Worm (Caenorhabditis elegans): Measurements from ENCODE around the gene sdz-16.

The sdz-16 gene

ce11 chrV:17317297-17317696 lies 10.5 kb downstream of the sdz-16 start:
- no peak for TF ChIP-seq ham-2 (GFP tag; optimal IDR thresholded peaks at IDR 0.05)
- no peak for TF ChIP-seq elt-1 (tag; optimal IDR thresholded peaks at IDR 0.05; ENCODE audit: borderline replicate concordance, insufficient read depth)
- TF ChIP-seq lin-32 (GFP tag; optimal IDR thresholded peaks at IDR 0.05), result no peak
- TF ChIP-seq tbx-8 (GFP tag; optimal IDR thresholded peaks at IDR 0.05), result no peak
- no peak for TF ChIP-seq nhr-2 (tag; optimal IDR thresholded peaks at IDR 0.05)
- no peak for TF ChIP-seq flh-1 (GFP tag; optimal IDR thresholded peaks at IDR 0.05)
- no peak for TF ChIP-seq nhr-12 (tag; optimal IDR thresholded peaks at IDR 0.05)
- TF ChIP-seq ceh-83 (GFP tag; optimal IDR thresholded peaks at IDR 0.05), result no peak
- no peak for TF ChIP-seq nhr-76 (tag; optimal IDR thresholded peaks at IDR 0.05)
- TF ChIP-seq elt-3 (tag; optimal IDR thresholded peaks at IDR 0.05), result no peak
- TF ChIP-seq cnd-1 (tag; optimal IDR thresholded peaks at IDR 0.05), result no peak
- TF ChIP-seq zip-8 (tag; optimal IDR thresholded peaks at IDR 0.05), result no peak
- no peak for TF ChIP-seq nhr-237 (tag; optimal IDR thresholded peaks at IDR 0.05)
- no peak for TF ChIP-seq ces-1 (GFP tag; optimal IDR thresholded peaks at IDR 0.05)
- no peak for TF ChIP-seq blmp-1 (tag; optimal IDR thresholded peaks at IDR 0.05)
- TF ChIP-seq sptf-1 (tag; optimal IDR thresholded peaks at IDR 0.05), result no peak
- TF ChIP-seq mls-2 (tag; optimal IDR thresholded peaks at IDR 0.05), result no peak
- TF ChIP-seq lsy-2 (tag; optimal IDR thresholded peaks at IDR 0.05), result no peak
- TF ChIP-seq sem-2 (GFP tag; optimal IDR thresholded peaks at IDR 0.05), result no peak

ce11 chrV:17315063-17315462 lies 12.7 kb downstream of the sdz-16 start, which contains the start of gene F31E9.6:
TSS of gene F31E9.6 (minus strand) at chrV:17315153.
- TF ChIP-seq unc-39 (tag; optimal IDR thresholded peaks at IDR 0.05), result no peak
- TF ChIP-seq snpc-4 (tag; optimal IDR thresholded peaks at IDR 0.05), result no peak
- TF ChIP-seq lsy-2 (tag; optimal IDR thresholded peaks at IDR 0.05), result no peak
- no peak for TF ChIP-seq cnd-1 (tag; optimal IDR thresholded peaks at IDR 0.05)
- TF ChIP-seq drap-1 (GFP tag; optimal IDR thresholded peaks at IDR 0.05), result no peak
- TF ChIP-seq unc-120 (tag; optimal IDR thresholded peaks at IDR 0.05; ENCODE audit: poor library complexity, severe bottlenecking), result no peak
- TF ChIP-seq M03D4.4 (tag; optimal IDR thresholded peaks at IDR 0.05), result no peak
- TF ChIP-seq hlh-1 (tag; optimal IDR thresholded peaks at IDR 0.05), result no peak
- no peak for TF ChIP-seq elt-3 (tag; optimal IDR thresholded peaks at IDR 0.05)
- TF ChIP-seq sptf-1 (tag; optimal IDR thresholded peaks at IDR 0.05), result no peak
- no peak for TF ChIP-seq nhr-28 (tag; optimal IDR thresholded peaks at IDR 0.05)
- TF ChIP-seq nhr-2 (tag; optimal IDR thresholded peaks at IDR 0.05), result no peak

- TF ChIP-seq pha-4 (tag; optimal IDR thresholded peaks at IDR 0.05) (no peak), lin-32 (GFP tag; optimal IDR thresholded peaks at IDR 0.05) (no peak), blmp-1 (tag; optimal IDR thresholded peaks at IDR 0.05) (no peak), unc-39 (tag; optimal IDR thresholded peaks at IDR 0.05) (no peak), lsy-2 (tag; optimal IDR thresholded peaks at IDR 0.05) (no peak), nhr-28 (tag; optimal IDR thresholded peaks at IDR 0.05) (no peak), bed-3 (GFP tag; optimal IDR thresholded peaks at IDR 0.05) (no peak), nhr-2 (tag; optimal IDR thresholded peaks at IDR 0.05) (no peak), M03D4.4 (tag; optimal IDR thresholded peaks at IDR 0.05) (no peak), drap-1 (GFP tag; optimal IDR thresholded peaks at IDR 0.05) (no peak), unc-120 (tag; optimal IDR thresholded peaks at IDR 0.05; ENCODE audit: poor library complexity, severe bottlenecking) (no peak), flh-1 (GFP tag; optimal IDR thresholded peaks at IDR 0.05) (no peak), nhr-12 (tag; optimal IDR thresholded peaks at IDR 0.05) (no peak), mab-5 (tag; optimal IDR thresholded peaks at IDR 0.05) (no peak), tbx-8 (GFP tag; optimal IDR thresholded peaks at IDR 0.05) (no peak), sptf-1 (tag; optimal IDR thresholded peaks at IDR 0.05) (no peak), nhr-237 (tag; optimal IDR thresholded peaks at IDR 0.05) (no peak), ceh-83 (GFP tag; optimal IDR thresholded peaks at IDR 0.05) (no peak), ces-1 (GFP tag; optimal IDR thresholded peaks at IDR 0.05) (no peak)
Measured at ce11 chrV:17312386-17312785, 15.4 kb downstream of the sdz-16 start, which contains the start of gene Y61B8B.3. TSS of gene Y61B8B.3 (minus strand) at chrV:17312486.

- no peak for TF ChIP-seq hlh-1 (tag; optimal IDR thresholded peaks at IDR 0.05)
Measured at ce11 chrV:17307926-17308325, 19.8 kb downstream of the sdz-16 start.

- no peak for TF ChIP-seq ztf-11 (tag; optimal IDR thresholded peaks at IDR 0.05)
Measured at ce11 chrV:17303392-17303791, 24.4 kb downstream of the sdz-16 start.

- TF ChIP-seq nhr-76 (tag; optimal IDR thresholded peaks at IDR 0.05), result no peak
- TF ChIP-seq unc-120 (tag; optimal IDR thresholded peaks at IDR 0.05; ENCODE audit: poor library complexity, severe bottlenecking), result no peak
- no peak for TF ChIP-seq ztf-11 (tag; optimal IDR thresholded peaks at IDR 0.05)
- no peak for TF ChIP-seq cnd-1 (tag; optimal IDR thresholded peaks at IDR 0.05)
- no peak for TF ChIP-seq lin-13 (tag; optimal IDR thresholded peaks at IDR 0.05)
- no peak for TF ChIP-seq unc-62 (GFP tag; optimal IDR thresholded peaks at IDR 0.05)
- no peak for TF ChIP-seq nhr-12 (tag; optimal IDR thresholded peaks at IDR 0.05)
- no peak for TF ChIP-seq M03D4.4 (tag; optimal IDR thresholded peaks at IDR 0.05)
- TF ChIP-seq nhr-237 (tag; optimal IDR thresholded peaks at IDR 0.05), result no peak
- TF ChIP-seq sptf-1 (tag; optimal IDR thresholded peaks at IDR 0.05), result no peak
- TF ChIP-seq pha-4 (tag; optimal IDR thresholded peaks at IDR 0.05), result no peak
- no peak for TF ChIP-seq zip-8 (tag; optimal IDR thresholded peaks at IDR 0.05)
- TF ChIP-seq drap-1 (GFP tag; optimal IDR thresholded peaks at IDR 0.05), result no peak
- no peak for TF ChIP-seq unc-39 (tag; optimal IDR thresholded peaks at IDR 0.05)
- TF ChIP-seq ham-2 (GFP tag; optimal IDR thresholded peaks at IDR 0.05), result no peak
Measured at ce11 chrV:17302754-17303153, 25.0 kb downstream of the sdz-16 start, which contains the start of gene sri-70. TSS of gene sri-70 (plus strand) at chrV:17303054.

All from whole organism, mixed stage, embryonic.